Worm (Caenorhabditis elegans) whole organism, L2 larva: ENCODE results near the gene srv-32.

Source experiments
- ZK546.5 ChIP-seq: sonication (generic microtip); optimal IDR thresholded peaks from 2 replicates; lab custom pipeline; 2017; ENCODE audit warnings: missing biosample characterization, missing genetic modification characterization
- aly-2 ChIP-seq: fragments of 150-350 bp; optimal IDR thresholded peaks from 2 replicates; lab custom pipeline; 2014; ENCODE audit warnings: missing biosample characterization, missing genetic modification characterization
- ceh-16 ChIP-seq: fragments of 150-350 bp; optimal IDR thresholded peaks from 2 replicates; lab custom pipeline; 2014; ENCODE audit warnings: missing biosample characterization, missing genetic modification characterization
- ceh-82 ChIP-seq: fragments of 150-350 bp; optimal IDR thresholded peaks from 2 replicates; lab custom pipeline; 2014; ENCODE audit warnings: missing biosample characterization, missing genetic modification characterization
- fos-1 ChIP-seq: fragments of 150-350 bp; optimal IDR thresholded peaks from 2 replicates; lab custom pipeline; 2014; ENCODE audit warnings: missing biosample characterization, missing genetic modification characterization
- nhr-11 ChIP-seq: fragments of 150-350 bp; optimal IDR thresholded peaks from 2 replicates; lab custom pipeline; 2014; ENCODE audit warnings: missing biosample characterization, missing genetic modification characterization
- nhr-129 ChIP-seq: fragments of 150-350 bp; optimal IDR thresholded peaks from 2 replicates; lab custom pipeline; 2014; ENCODE audit warnings: missing biosample characterization, missing genetic modification characterization
- nhr-237 ChIP-seq: fragments of 150-350 bp; optimal IDR thresholded peaks from 2 replicates; lab custom pipeline; 2014; ENCODE audit warnings: missing biosample characterization, missing genetic modification characterization
- unc-39 ChIP-seq: fragments of 150-350 bp; optimal IDR thresholded peaks from 2 replicates; lab custom pipeline; 2014; ENCODE audit warnings: missing biosample characterization, missing genetic modification characterization
- unc-62 ChIP-seq: fragments of 150-350 bp; optimal IDR thresholded peaks from 2 replicates; lab custom pipeline; 2014; ENCODE audit warnings: missing biosample characterization, missing genetic modification reagents, missing genetic modification characterization
- zag-1 ChIP-seq: fragments of 150-350 bp; optimal IDR thresholded peaks from 2 replicates; lab custom pipeline; 2014; ENCODE audit warnings: missing biosample characterization, missing genetic modification characterization
- ztf-11 ChIP-seq: sonication (generic microtip); optimal IDR thresholded peaks from 2 replicates; lab custom pipeline; 2017; ENCODE audit warnings: missing biosample characterization, missing genetic modification characterization
- ztf-4 ChIP-seq: fragments of 150-350 bp; optimal IDR thresholded peaks from 2 replicates; lab custom pipeline; 2014; ENCODE audit warnings: missing biosample characterization, missing genetic modification characterization

- TF ChIP-seq aly-2 (tag; lab: Kevin White, UChicago) (no peak), ztf-11 (no peak), nhr-11 (tag; lab: Kevin White, UChicago) (no peak), unc-39 (tag; lab: Kevin White, UChicago) (no peak), unc-62 (GFP tag; lab: Kevin White, UChicago) (no peak), fos-1 (tag; lab: Kevin White, UChicago) (no peak), zag-1 (tag; lab: Kevin White, UChicago) (no peak), ceh-16 (tag; lab: Kevin White, UChicago) (no peak), ZK546.5 (tag; lab: Kevin White, UChicago) (no peak), nhr-237 (tag; lab: Kevin White, UChicago) (no peak), ztf-4 (tag; lab: Kevin White, UChicago) (no peak), nhr-129 (tag; lab: Kevin White, UChicago) (no peak), ceh-82 (tag; lab: Kevin White, UChicago) (no peak)
These were observed 21.6 kb upstream of the srv-32 start, which contains the start of gene srv-25 for ce11 chrIV:6303642-6304041.
